Worm (Caenorhabditis elegans): ENCODE measurements around the gene C33B4.4.

Gene C33B4.4

DNA sequence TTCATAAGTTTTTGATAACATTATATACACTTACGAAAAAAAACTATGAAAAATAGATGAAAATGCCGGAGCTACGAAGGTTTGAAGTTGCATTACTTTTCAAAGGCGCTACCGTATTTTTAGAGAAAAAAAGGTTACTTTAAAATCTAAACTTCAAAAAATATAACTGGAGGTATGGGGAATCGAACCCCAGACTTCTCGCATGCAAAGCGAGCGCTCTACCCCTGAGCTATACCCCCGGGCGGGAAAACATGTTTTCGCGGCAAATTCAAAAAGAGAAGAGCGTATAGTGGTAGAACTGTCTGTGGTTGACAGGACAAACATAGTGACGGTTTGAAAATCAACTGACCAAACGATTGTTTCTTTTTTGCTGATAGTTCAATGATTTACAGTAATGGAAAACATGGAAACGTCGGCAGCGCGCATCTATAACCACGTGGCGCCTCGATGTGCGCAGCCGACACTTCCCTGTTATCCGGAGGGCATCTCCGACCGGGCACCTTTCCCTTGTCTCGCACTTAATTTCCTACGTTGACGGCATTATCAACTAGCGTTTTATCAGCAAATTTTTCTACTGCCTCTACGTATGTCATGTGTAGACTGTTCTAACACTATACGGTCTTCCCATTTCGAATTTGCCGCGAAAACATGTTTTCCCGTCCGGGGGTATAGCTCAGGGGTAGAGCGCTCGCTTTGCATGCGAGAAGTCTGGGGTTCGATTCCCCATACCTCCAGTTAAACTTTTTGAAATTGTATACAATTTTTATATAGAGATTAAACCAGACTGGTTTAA lies 49.2 kb downstream of the C33B4.4 start (continued):
- TF ChIP-seq tra-1 (GFP tag; IDR thresholded peaks at IDR 0.05): peak; percentile 48; the same call in 1 of the 2 replicates
- peak; percentile 15 for TF ChIP-seq mes-2 (tag; optimal IDR thresholded peaks at IDR 0.05; ENCODE audit: poor library complexity, severe bottlenecking)
- no peak for TF ChIP-seq F44E2.7 (GFP tag; IDR thresholded peaks at IDR 0.05)
- peak; percentile 10 for TF ChIP-seq nhr-28 (tag; optimal IDR thresholded peaks at IDR 0.05)
- TF ChIP-seq ceh-28 (tag; optimal IDR thresholded peaks at IDR 0.05): no peak
- TF ChIP-seq arid-1 (GFP tag; conservative IDR thresholded peaks at IDR 0.05): peak; percentile 80
- peak; percentile 28 for TF ChIP-seq hlh-30 (tag; optimal IDR thresholded peaks at IDR 0.05; ENCODE audit: insufficient read depth)
- TF ChIP-seq dmd-6 (GFP tag; IDR thresholded peaks at IDR 0.05): peak; percentile 41
- TF ChIP-seq sdz-12 (GFP tag; optimal IDR thresholded peaks at IDR 0.05): no peak
- TF ChIP-seq mxl-3 (GFP tag; optimal IDR thresholded peaks at IDR 0.05): peak; percentile 77
- 0 out of 2 replicates have a peak, but pooled peaks have one; percentile 35 for TF ChIP-seq mxl-2 (GFP tag; conservative IDR thresholded peaks at IDR 0.05)
- TF ChIP-seq lim-7 (GFP tag; IDR thresholded peaks at IDR 0.05): peak; percentile 80
- TF ChIP-seq saeg-2 (GFP tag; IDR thresholded peaks at IDR 0.05): peak; percentile 39; the same call in 1 of the 2 replicates
- TF ChIP-seq Y105C5A.15 (GFP tag; IDR thresholded peaks at IDR 0.05): peak; percentile 84; the same call in 1 of the 2 replicates
- TF ChIP-seq zfp-3 (GFP tag; conservative IDR thresholded peaks at IDR 0.05): no peak
- TF ChIP-seq pha-4 (GFP tag; IDR thresholded peaks at IDR 0.05): peak; percentile 65; the same call in 1 of the 2 replicates
- no peak for TF ChIP-seq pha-4 (tag; optimal IDR thresholded peaks at IDR 0.05)
- TF ChIP-seq dpl-1 (GFP tag; optimal IDR thresholded peaks at IDR 0.05): peak; percentile 25
- peak; percentile 31; the same call in 1 of the 2 replicates for TF ChIP-seq php-3 (GFP tag; IDR thresholded peaks at IDR 0.05)
- peak; percentile 45; the same call in 1 of the 2 replicates for TF ChIP-seq T26A8.4 (GFP tag; IDR thresholded peaks at IDR 0.05)
- 0 out of 2 replicates have a peak, but pooled peaks have one; percentile 11 for TF ChIP-seq snpc-1.2 (GFP tag; IDR thresholded peaks at IDR 0.05)
- no peak for TF ChIP-seq lin-39 (tag; optimal IDR thresholded peaks at IDR 0.05)
- TF ChIP-seq spr-1 (tag; optimal IDR thresholded peaks at IDR 0.05): no peak
- no peak for TF ChIP-seq attf-4 (tag; optimal IDR thresholded peaks at IDR 0.05)

DNA sequence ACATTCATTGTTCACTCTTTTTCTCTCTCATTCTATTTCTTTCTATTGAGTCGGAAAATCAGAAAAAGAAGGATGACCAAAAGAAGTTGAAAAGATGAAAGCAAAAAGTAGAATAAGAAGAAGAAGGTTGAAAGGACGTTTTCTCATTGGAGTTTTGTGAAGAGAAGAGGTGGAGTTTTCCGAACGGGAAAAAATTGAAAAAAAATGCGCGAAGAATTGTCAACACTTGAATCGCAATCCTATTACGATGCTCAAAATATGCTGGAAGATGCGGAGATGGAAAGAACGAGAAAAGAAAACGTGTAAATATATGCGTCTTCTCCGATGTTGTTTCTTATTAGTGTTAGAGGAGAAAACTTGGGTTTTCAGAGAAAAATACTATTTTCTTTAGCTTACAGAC lies 49.9 kb downstream of the C33B4.4 start:
- TF ChIP-seq egl-27 (tag; optimal IDR thresholded peaks at IDR 0.05) (no peak), ces-1 (GFP tag; optimal IDR thresholded peaks at IDR 0.05) (peak; percentile 17), F49E8.2 (tag; optimal IDR thresholded peaks at IDR 0.05; ENCODE audit: borderline replicate concordance) (no peak), fkh-10 (GFP tag; optimal IDR thresholded peaks at IDR 0.05) (peak; percentile 90)

DNA sequence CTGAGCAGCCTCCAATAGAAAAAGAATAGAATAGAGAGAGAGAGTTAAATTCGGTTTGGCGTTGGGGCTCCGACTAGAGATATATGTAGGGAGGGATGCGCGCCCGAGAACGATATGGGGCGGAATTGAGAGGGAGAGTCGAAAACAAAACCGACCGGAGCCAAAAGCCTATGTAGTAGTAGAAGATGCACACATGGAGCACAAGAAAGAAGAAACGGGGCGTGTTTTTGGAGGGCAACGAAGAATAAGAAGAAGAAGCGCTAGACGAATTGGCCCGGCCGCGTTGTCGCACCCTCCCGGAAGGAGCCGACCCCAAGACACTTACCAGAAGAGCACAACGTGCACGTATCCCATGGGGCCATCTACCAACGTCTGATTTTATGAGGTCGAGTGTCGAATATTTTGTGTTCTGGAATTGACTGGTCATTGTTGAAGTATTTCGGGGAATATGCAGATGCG lies 54.2 kb downstream of the C33B4.4 start, which contains the start of gene tag-180:
tag-180 (minus strand) TSS at position 409 of the 459 bp plus-strand sequence.
- TF ChIP-seq hlh-30 (tag; optimal IDR thresholded peaks at IDR 0.05; ENCODE audit: insufficient read depth) (peak; percentile 4), rbr-2 (tag; optimal IDR thresholded peaks at IDR 0.05) (peak; percentile 16), ctbp-1 (GFP tag; IDR thresholded peaks at IDR 0.05) (0 out of 2 replicates have a peak, but pooled peaks have one; percentile 16), unc-62 (GFP tag; optimal IDR thresholded peaks at IDR 0.05 in 1 of 2) (peak in 1 of 2 experiments; percentile 53), unc-62 (tag; optimal IDR thresholded peaks at IDR 0.05) (no peak), snpc-4 (tag; optimal IDR thresholded peaks at IDR 0.05) (no peak), set-16 (GFP tag; IDR thresholded peaks at IDR 0.05) (peak; percentile 17; the same call in 1 of the 2 replicates), F10B5.3 (tag; optimal IDR thresholded peaks at IDR 0.05) (no peak)

All from whole organism, L4 larva.